Worm (Caenorhabditis elegans) whole organism, L4/young adult: ENCODE results near the gene F39E9.6.

ENCODE experiments used
- W03F9.2 ChIP-seq: fragments of 150-350 bp; optimal IDR thresholded peaks from 2 replicates; lab custom pipeline; 2014; ENCODE audit warnings: missing biosample characterization, missing genetic modification characterization
- him-1 ChIP-seq: sonication (generic microtip); optimal IDR thresholded peaks from 2 replicates; lab custom pipeline; 2016; ENCODE audit warnings: missing genotype, missing genetic modification reagents, missing genetic modification characterization, missing compliant biosample characterization

DNA sequence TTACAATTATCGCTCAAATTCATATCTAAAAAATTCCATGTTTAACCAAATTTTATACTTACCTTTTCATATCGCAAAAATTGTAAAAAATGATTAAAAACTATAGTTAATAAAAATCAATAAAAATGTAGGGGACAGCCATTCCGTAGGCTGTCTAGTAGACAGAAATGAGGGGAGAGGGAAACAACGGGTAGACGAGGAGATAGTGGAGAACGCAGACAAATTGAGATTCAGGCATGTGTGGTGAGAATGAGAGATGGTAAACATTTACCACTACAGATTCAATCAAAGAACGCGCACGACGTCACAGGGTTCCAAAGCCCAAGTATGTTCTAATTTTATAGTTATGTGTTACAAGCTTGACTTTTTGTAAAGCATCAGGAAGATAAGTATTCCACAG is 9.8 kb downstream of the F39E9.6 start:
- TF ChIP-seq him-1 (tag; lab: Kevin White, UChicago) (no peak), W03F9.2 (no peak)
